Worm (Caenorhabditis elegans): ENCODE measurements around the gene C34C12.8.

DNA sequence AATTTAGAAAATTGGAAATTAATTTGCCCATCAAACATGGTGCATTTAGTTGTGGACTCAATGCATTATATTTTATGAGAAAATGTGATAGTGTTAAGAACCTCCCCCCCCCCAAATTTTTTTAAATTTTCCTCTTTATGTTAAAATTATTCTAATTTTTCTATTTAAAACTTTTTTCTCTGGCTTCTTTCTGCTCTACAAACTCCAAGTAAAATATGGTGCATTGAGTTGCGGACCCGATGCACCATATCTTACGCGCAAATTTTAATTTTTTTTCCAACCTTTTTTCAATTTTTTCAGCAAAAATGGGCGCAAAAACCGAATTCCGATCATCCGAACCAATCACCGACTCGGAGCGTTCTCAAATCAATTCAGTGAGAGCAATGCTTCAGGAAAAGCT is 22.1 kb downstream of the C34C12.8 start, which contains the start of gene C34C12.6:
- TF ChIP-seq flt-1 (GFP tag; IDR thresholded peaks at IDR 0.05): no peak
- TF ChIP-seq ets-7 (tag; optimal IDR thresholded peaks at IDR 0.05): no peak
- TF ChIP-seq scrt-1 (GFP tag; IDR thresholded peaks at IDR 0.05): no peak
- TF ChIP-seq F13C5.2 (tag; optimal IDR thresholded peaks at IDR 0.05): no peak
- TF ChIP-seq tbx-11 (GFP tag; IDR thresholded peaks at IDR 0.05): no peak
- TF ChIP-seq tbx-37 (GFP tag; conservative IDR thresholded peaks at IDR 0.05): no peak
- no peak for TF ChIP-seq ceh-36 (tag; optimal IDR thresholded peaks at IDR 0.05)
- no peak for TF ChIP-seq ama-1 (optimal IDR thresholded peaks at IDR 0.05)
- no peak for TF ChIP-seq pes-1 (GFP tag; IDR thresholded peaks at IDR 0.05)
- no peak for TF ChIP-seq sea-1 (GFP tag; conservative IDR thresholded peaks at IDR 0.05)

Data from whole organism, early embryonic.